Fruit fly (Drosophila melanogaster) whole organism, embryonic: ENCODE measurements around the gene Ubqn.
A peak's percentile ranks its signal among the peaks of the same experiment; 100 is the strongest.

ENCODE experiments used
- Adf1 ChIP-seq: fragments of 200-800 bp; sonication (Bioruptor generic); IDR thresholded peaks from 2 replicates; pipeline ENCODE4 v1.3.6; 2022; ENCODE audit warnings: missing biosample characterization, missing genetic modification characterization
- Asciz ChIP-seq: fragments of 200-800 bp; sonication (Bioruptor generic); optimal IDR thresholded peaks from 2 replicates; lab custom pipeline; 2017; ENCODE audit warnings: missing biosample characterization, mild to moderate bottlenecking, missing genetic modification characterization, missing genetic modification reagents
- Bdp1 ChIP-seq: fragments of 200-800 bp; sonication (Bioruptor generic); optimal IDR thresholded peaks from 3 replicates; lab custom pipeline; 2016; ENCODE audit warnings: missing biosample characterization, missing genetic modification characterization
- BtbVII ChIP-seq: fragments of 200-800 bp; sonication (Bioruptor generic); optimal IDR thresholded peaks from 3 replicates; lab custom pipeline; 2017; ENCODE audit warnings: missing biosample characterization, mild to moderate bottlenecking, missing genetic modification characterization
- CG1233 ChIP-seq: fragments of 200-800 bp; sonication (Bioruptor generic); optimal IDR thresholded peaks from 4 replicates; lab custom pipeline; 2018; ENCODE audit warnings: missing biosample characterization, mild to moderate bottlenecking, missing genetic modification characterization
- CG12659 ChIP-seq: fragments of 200-800 bp; sonication (Bioruptor generic); optimal IDR thresholded peaks from 3 replicates; lab custom pipeline; 2017; ENCODE audit warnings: mild to moderate bottlenecking, missing biosample characterization, missing genetic modification reagents, missing genetic modification characterization
- CG13894 ChIP-seq: fragments of 200-800 bp; sonication (Bioruptor generic); optimal IDR thresholded peaks from 3 replicates; lab custom pipeline; 2018; ENCODE audit warnings: missing biosample characterization, mild to moderate bottlenecking, missing genetic modification characterization, moderate library complexity
- CG14014 ChIP-seq: fragments of 200-800 bp; sonication (Bioruptor generic); IDR thresholded peaks from 2 replicates; pipeline ENCODE4 v1.3.6; 2022; ENCODE audit warnings: missing biosample characterization, missing genetic modification characterization
- CG14050 ChIP-seq: fragments of 200-800 bp; sonication (Bioruptor generic); IDR thresholded peaks from 3 replicates; pipeline ENCODE4 v1.3.6; 2022; ENCODE audit warnings: missing biosample characterization, missing genetic modification characterization
- CG1529 ChIP-seq: fragments of 200-800 bp; sonication (Bioruptor generic); optimal IDR thresholded peaks from 3 replicates; lab custom pipeline; 2018; ENCODE audit warnings: missing biosample characterization, missing genetic modification characterization
- CG15514 ChIP-seq: fragments of 200-800 bp; sonication (Bioruptor generic); optimal IDR thresholded peaks from 3 replicates; lab custom pipeline; 2017; ENCODE audit warnings: missing biosample characterization, missing genetic modification characterization, mild to moderate bottlenecking, moderate library complexity, missing genetic modification reagents
- CG17802 ChIP-seq: fragments of 200-800 bp; sonication (Bioruptor generic); optimal IDR thresholded peaks from 2 replicates; lab custom pipeline; 2018; ENCODE audit warnings: missing biosample characterization, mild to moderate bottlenecking, missing genetic modification characterization, moderate library complexity
- CG18476 ChIP-seq: fragments of 200-800 bp; sonication (Bioruptor generic); optimal IDR thresholded peaks from 2 replicates; lab custom pipeline; 2016; ENCODE audit warnings: missing biosample characterization, mild to moderate bottlenecking, missing genetic modification characterization
- CG3407 ChIP-seq: fragments of 200-800 bp; sonication (Bioruptor generic); optimal IDR thresholded peaks from 2 replicates; lab custom pipeline; 2018; ENCODE audit warnings: missing biosample characterization, mild to moderate bottlenecking, missing genetic modification characterization
- CG34376 ChIP-seq: fragments of 200-800 bp; sonication (Bioruptor generic); optimal IDR thresholded peaks from 2 replicates; lab custom pipeline; 2018; ENCODE audit warnings: missing biosample characterization, mild to moderate bottlenecking, missing genetic modification characterization
- CG43689 ChIP-seq: fragments of 200-800 bp; sonication (Bioruptor generic); IDR thresholded peaks from 2 replicates; pipeline ENCODE4 v1.3.6; 2022; ENCODE audit warnings: missing biosample characterization, missing genetic modification characterization
- CG6813 ChIP-seq: fragments of 200-800 bp; sonication (Bioruptor generic); optimal IDR thresholded peaks from 2 replicates; lab custom pipeline; 2017; ENCODE audit warnings: missing biosample characterization, missing genetic modification characterization, mild to moderate bottlenecking, moderate library complexity, missing genetic modification reagents
- CG8388 ChIP-seq: fragments of 200-800 bp; sonication (Bioruptor generic); optimal IDR thresholded peaks from 2 replicates; lab custom pipeline; 2019; ENCODE audit warnings: missing biosample characterization, mild to moderate bottlenecking, missing genetic modification characterization, moderate library complexity
- CG8924 ChIP-seq: fragments of 200-800 bp; optimal IDR thresholded peaks from 3 replicates; lab custom pipeline; 2019; ENCODE audit warnings: missing biosample characterization, mild to moderate bottlenecking, missing genetic modification characterization, moderate library complexity
- Drgx ChIP-seq: fragments of 200-800 bp; sonication (Bioruptor generic); IDR thresholded peaks from 2 replicates; pipeline ENCODE4 v1.3.6; 2022; ENCODE audit warnings: missing biosample characterization, missing genetic modification characterization
- Fer1 ChIP-seq: fragments of 200-800 bp; sonication (Bioruptor generic); optimal IDR thresholded peaks from 2 replicates; lab custom pipeline; 2017; ENCODE audit warnings: missing biosample characterization, mild to moderate bottlenecking, missing genetic modification characterization
- Fer2 ChIP-seq: fragments of 200-800 bp; sonication (Bioruptor generic); optimal IDR thresholded peaks from 2 replicates; lab custom pipeline; 2018; ENCODE audit warnings: missing biosample characterization, mild to moderate bottlenecking, missing genetic modification characterization, moderate library complexity
- Gsc ChIP-seq: fragments of 200-800 bp; sonication (Bioruptor generic); IDR thresholded peaks from 2 replicates; pipeline ENCODE4 v1.3.6; 2022; ENCODE audit warnings: missing biosample characterization, missing genetic modification characterization
- Hsf ChIP-seq: fragments of 200-800 bp; sonication (Bioruptor generic); optimal IDR thresholded peaks from 3 replicates; lab custom pipeline; 2016; ENCODE audit warnings: missing biosample characterization, missing genetic modification characterization
- Lhr ChIP-seq: fragments of 200-800 bp; sonication (Bioruptor generic); optimal IDR thresholded peaks from 3 replicates; lab custom pipeline; 2017; ENCODE audit warnings: mild to moderate bottlenecking, missing biosample characterization, missing genetic modification reagents, missing genetic modification characterization
- MESR4 ChIP-seq: fragments of 200-800 bp; sonication (Bioruptor generic); optimal IDR thresholded peaks from 2 replicates; lab custom pipeline; 2018; ENCODE audit warnings: missing biosample characterization, mild to moderate bottlenecking, missing genetic modification characterization, moderate library complexity
- Trl ChIP-seq, 3 experiments: fragments of >200 bp in 2 of 3; fragments of 200-800 bp in 1 of 3; sonication (Bioruptor generic) in 1 of 3; optimal IDR thresholded peaks; 2 replicates in 1 of 3; 3 replicates in 2 of 3; lab custom pipeline; 2016 to 2017; ENCODE audit warnings: missing biosample characterization in 1 of 3, missing genetic modification characterization in 1 of 3
- Vsx1 ChIP-seq: fragments of 200-800 bp; sonication (Bioruptor generic); optimal IDR thresholded peaks from 2 replicates; lab custom pipeline; 2017; ENCODE audit warnings: missing biosample characterization, mild to moderate bottlenecking, missing genetic modification characterization, missing genetic modification reagents
- al ChIP-seq: fragments of 200-800 bp; sonication (Bioruptor generic); IDR thresholded peaks from 2 replicates; pipeline ENCODE4 v1.3.6; 2022; ENCODE audit warnings: missing biosample characterization, missing genetic modification characterization
- ato ChIP-seq: fragments of 200-800 bp; sonication (Bioruptor generic); IDR thresholded peaks from 2 replicates; pipeline ENCODE4 v1.3.6; 2022; ENCODE audit warnings: missing biosample characterization, missing genetic modification characterization; ENCODE audit not compliant: partially characterized antibody
- bowl ChIP-seq: fragments of 200-800 bp; sonication (Bioruptor generic); IDR thresholded peaks from 2 replicates; pipeline ENCODE4 v1.3.6; 2022; ENCODE audit warnings: missing biosample characterization, missing genetic modification characterization
- esg ChIP-seq: fragments of 200-800 bp; sonication (Bioruptor generic); conservative IDR thresholded peaks from 2 replicates; pipeline ENCODE4 v1.3.6; 2022; ENCODE audit warnings: missing biosample characterization, missing genetic modification characterization
- fru ChIP-seq: fragments of >200 bp; optimal IDR thresholded peaks from 2 replicates; lab custom pipeline; 2017
- grau ChIP-seq: fragments of 200-800 bp; optimal IDR thresholded peaks from 3 replicates; lab custom pipeline; 2019; ENCODE audit warnings: missing biosample characterization, mild to moderate bottlenecking, missing genetic modification characterization, moderate library complexity
- gro ChIP-seq: fragments of 200-800 bp; sonication (Bioruptor generic); optimal IDR thresholded peaks from 2 replicates; lab custom pipeline; 2016; ENCODE audit warnings: missing biosample characterization, missing genetic modification characterization
- hth ChIP-seq: fragments of >200 bp; optimal IDR thresholded peaks from 2 replicates; lab custom pipeline; 2017; ENCODE audit warnings: inconsistent platforms
- kah ChIP-seq: fragments of 200-800 bp; sonication (Bioruptor generic); optimal IDR thresholded peaks from 2 replicates; lab custom pipeline; 2018; ENCODE audit warnings: missing biosample characterization, mild to moderate bottlenecking, missing genetic modification characterization
- knrl ChIP-seq: fragments of 200-800 bp; sonication (Bioruptor generic); IDR thresholded peaks from 3 replicates; pipeline ENCODE4 v1.3.6; 2022; ENCODE audit warnings: missing biosample characterization, missing genetic modification characterization; ENCODE audit not compliant: partially characterized antibody
- lmd ChIP-seq: fragments of 200-800 bp; sonication (Bioruptor generic); IDR thresholded peaks from 2 replicates; pipeline ENCODE4 v1.3.6; 2022; ENCODE audit warnings: missing biosample characterization, missing genetic modification characterization
- mirr ChIP-seq: fragments of 200-800 bp; sonication (Bioruptor generic); optimal IDR thresholded peaks from 3 replicates; lab custom pipeline; 2018; ENCODE audit warnings: missing biosample characterization, mild to moderate bottlenecking, missing genetic modification characterization
- odd ChIP-seq: fragments of 200-800 bp; sonication (Bioruptor generic); optimal IDR thresholded peaks from 2 replicates; lab custom pipeline; 2017; ENCODE audit warnings: missing biosample characterization, mild to moderate bottlenecking, missing genetic modification characterization
- psq ChIP-seq: fragments of 200-800 bp; sonication (Bioruptor generic); optimal IDR thresholded peaks from 2 replicates; lab custom pipeline; 2017; ENCODE audit warnings: missing biosample characterization, missing genetic modification characterization
- salm ChIP-seq: fragments of 200-800 bp; sonication (Bioruptor generic); optimal IDR thresholded peaks from 2 replicates; lab custom pipeline; 2018; ENCODE audit warnings: missing biosample characterization, mild to moderate bottlenecking, missing genetic modification characterization
- sc ChIP-seq, 3 experiments: fragments of >200 bp in 2 of 3; fragments of 200-800 bp in 1 of 3; sonication (Bioruptor generic) in 1 of 3; optimal IDR thresholded peaks; 2 replicates in 2 of 3; 3 replicates in 1 of 3; lab custom pipeline; 2017; ENCODE audit warnings: mild to moderate bottlenecking in 1 of 3, missing biosample characterization in 1 of 3, missing genetic modification characterization in 1 of 3, missing genetic modification reagents in 1 of 3
- sima ChIP-seq: fragments of 200-800 bp; sonication (Bioruptor generic); optimal IDR thresholded peaks from 2 replicates; lab custom pipeline; 2016; ENCODE audit warnings: missing biosample characterization, missing genetic modification characterization
- sr ChIP-seq: fragments of 200-800 bp; sonication (Bioruptor generic); IDR thresholded peaks from 3 replicates; pipeline ENCODE4 v1.3.6; 2022; ENCODE audit warnings: missing biosample characterization, missing genetic modification characterization
- toy ChIP-seq: fragments of 200-800 bp; sonication (Bioruptor generic); IDR thresholded peaks from 2 replicates; pipeline ENCODE4 v1.3.6; 2022; ENCODE audit warnings: missing biosample characterization, missing genetic modification characterization
- unpg ChIP-seq: fragments of 200-800 bp; sonication (Bioruptor generic); optimal IDR thresholded peaks from 3 replicates; lab custom pipeline; 2018; ENCODE audit warnings: missing biosample characterization, mild to moderate bottlenecking, missing genetic modification characterization, moderate library complexity

The Ubqn gene

dm6 chrX:19692951-19693698, 9.5 kb downstream of the Ubqn start, which contains the start of gene Mer (continued):
- peak; percentile 47 for TF ChIP-seq CG3407
- TF ChIP-seq odd (GFP tag; lab: Kevin White, UChicago): peak; percentile 71
- TF ChIP-seq grau (tag; lab: Kevin White, UChicago): peak; percentile 85
- no peak for TF ChIP-seq ato (GFP tag; lab: Robert Waterston, UW)
- TF ChIP-seq sima (GFP tag; lab: Kevin White, UChicago): no peak
- 0 out of 2 replicates have a peak, but pooled peaks have one; percentile 38 for TF ChIP-seq bowl (GFP tag; lab: Robert Waterston, UW)
- no peak for TF ChIP-seq Trl (optimal IDR thresholded peaks at IDR 0.05; lab: Kevin White, UChicago)
- peak; percentile 89 for TF ChIP-seq Trl (GFP tag; optimal IDR thresholded peaks at IDR 0.05; lab: Kevin White, UChicago)
- peak; percentile 76 for TF ChIP-seq CG14014 (GFP tag; lab: Robert Waterston, UW)
- peak; percentile 80 for TF ChIP-seq CG14050 (GFP tag; lab: Robert Waterston, UW)
- TF ChIP-seq Drgx (GFP tag; lab: Robert Waterston, UW): peak; percentile 92
- no peak for TF ChIP-seq toy (GFP tag; lab: Robert Waterston, UW)
- peak; percentile 81 for TF ChIP-seq CG8924 (tag; lab: Kevin White, UChicago)
- no peak for TF ChIP-seq hth
- TF ChIP-seq Fer2 (tag; lab: Kevin White, UChicago): peak; percentile 35
- peak; percentile 53 for TF ChIP-seq Lhr (GFP tag; lab: Kevin White, UChicago)
- peak; percentile 73 for TF ChIP-seq Bdp1
- peak; percentile 90 for TF ChIP-seq CG34376 (GFP tag; lab: Kevin White, UChicago)
- peak; percentile 91 for TF ChIP-seq Fer1
- TF ChIP-seq CG6813 (GFP tag; lab: Kevin White, UChicago): peak; percentile 71
- TF ChIP-seq CG8388 (GFP tag; lab: Kevin White, UChicago): peak; percentile 73
- TF ChIP-seq sc (optimal IDR thresholded peaks at IDR 0.05; lab: Kevin White, UChicago): no peak
- TF ChIP-seq sc (GFP tag; optimal IDR thresholded peaks at IDR 0.05; lab: Kevin White, UChicago): no peak
- peak; percentile 70 for TF ChIP-seq CG1529 (GFP tag; lab: Kevin White, UChicago)
- TF ChIP-seq al (GFP tag; lab: Robert Waterston, UW): peak; percentile 81
- peak; percentile 85 for TF ChIP-seq mirr (GFP tag; lab: Kevin White, UChicago)
- no peak for TF ChIP-seq fru (lab: Kevin White, UChicago)
- TF ChIP-seq Asciz (GFP tag; lab: Kevin White, UChicago): no peak
- TF ChIP-seq BtbVII (GFP tag; lab: Kevin White, UChicago): peak; percentile 88
- TF ChIP-seq CG17802: peak; percentile 39
- peak; percentile 86 for TF ChIP-seq MESR4 (GFP tag; lab: Kevin White, UChicago)
- TF ChIP-seq sr (GFP tag; lab: Robert Waterston, UW): peak; percentile 31; the same call in 1 of the 3 replicates
- TF ChIP-seq CG13894 (tag; lab: Kevin White, UChicago): peak; percentile 84
- TF ChIP-seq CG18476 (GFP tag; lab: Kevin White, UChicago): peak; percentile 75
- TF ChIP-seq CG15514 (GFP tag; lab: Kevin White, UChicago): peak; percentile 83
- TF ChIP-seq lmd (GFP tag; lab: Robert Waterston, UW): peak; percentile 85
- TF ChIP-seq Adf1 (GFP tag; lab: Robert Waterston, UW): peak; percentile 45
- peak; percentile 66 for TF ChIP-seq salm (tag; lab: Kevin White, UChicago)
- peak; percentile 90 for TF ChIP-seq unpg
- peak; percentile 79 for TF ChIP-seq gro (GFP tag; lab: Kevin White, UChicago)
- peak; percentile 44 for TF ChIP-seq psq (GFP tag; lab: Kevin White, UChicago)
- peak; percentile 88 for TF ChIP-seq Hsf (GFP tag; lab: Kevin White, UChicago)
- TF ChIP-seq kah: peak; percentile 62
- TF ChIP-seq Gsc (GFP tag; lab: Robert Waterston, UW): peak; percentile 41; the same call in 1 of the 2 replicates
- TF ChIP-seq esg (GFP tag; lab: Robert Waterston, UW): peak; percentile 70
- TF ChIP-seq CG1233: peak; percentile 75
- TF ChIP-seq CG12659 (GFP tag; lab: Kevin White, UChicago): peak; percentile 90
- no peak for TF ChIP-seq Vsx1 (GFP tag; lab: Kevin White, UChicago)
- TF ChIP-seq knrl (GFP tag; lab: Robert Waterston, UW): no peak
- TF ChIP-seq CG43689: 0 out of 2 replicates have a peak, but pooled peaks have one; percentile 31
